Fruit fly (Drosophila melanogaster) whole organism: ENCODE data around the gene PXo.

Source experiments
- EcR ChIP-seq, 2 experiments: fragments of >200 bp; optimal IDR thresholded peaks; 2 replicates each; lab custom pipeline; 2017; ENCODE audit warnings: missing biosample characterization in 2 of 2, missing genetic modification characterization in 2 of 2, missing genetic modification reagents in 2 of 2
- usp ChIP-seq: fragments of >200 bp; optimal IDR thresholded peaks from 2 replicates; lab custom pipeline; 2017; ENCODE audit warnings: missing biosample characterization, missing genetic modification characterization, mixed read lengths

- TF ChIP-seq EcR (GFP tag; optimal IDR thresholded peaks at IDR 0.05; lab: Kevin White, UChicago), result no peak
- no peak for TF ChIP-seq usp (GFP tag; lab: Kevin White, UChicago)
Measured at dm6 chr3L:5906599-5906998, 14.5 kb downstream of the PXo start, which contains the start of gene CG10486.
